Worm (Caenorhabditis elegans): Measurements from ENCODE around the gene scyl-1.

Gene scyl-1

DNA sequence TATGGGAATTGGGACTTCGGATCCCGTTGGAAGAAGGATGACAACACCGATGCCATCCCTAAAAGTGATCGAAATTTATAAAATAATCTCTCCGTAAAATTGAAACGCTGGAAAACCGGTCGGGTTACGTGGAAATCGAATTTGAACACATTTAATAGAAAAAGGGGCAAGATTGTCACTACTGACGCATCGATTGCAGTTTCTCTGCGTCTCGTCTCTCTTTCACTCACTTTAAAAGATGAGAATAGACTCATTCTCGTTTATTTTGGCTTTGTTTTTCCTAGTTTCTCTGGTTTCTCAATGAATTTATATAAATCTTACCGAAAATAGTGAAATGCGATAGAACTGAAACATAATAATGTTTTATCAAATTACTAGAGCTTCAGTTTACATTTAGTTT lies at the start of gene scyl-1:
Gene scyl-1, minus strand, starts transcription at position 56 of the 400 bp plus-strand sequence.
- TF ChIP-seq alr-1 (tag; optimal IDR thresholded peaks at IDR 0.05; ENCODE audit: borderline replicate concordance) (no peak), unc-86 (tag; optimal IDR thresholded peaks at IDR 0.05) (peak; percentile 64), lir-3 (tag; optimal IDR thresholded peaks at IDR 0.05; ENCODE audit: poor library complexity) (peak; percentile 25), tlp-1 (tag; optimal IDR thresholded peaks at IDR 0.05) (no peak), elt-3 (tag; optimal IDR thresholded peaks at IDR 0.05) (peak in 2 of 6 experiments; percentile 48 to 64), ceh-82 (tag; optimal IDR thresholded peaks at IDR 0.05) (peak; percentile 37 to 73 (median 64)), pag-3 (tag; optimal IDR thresholded peaks at IDR 0.05; ENCODE audit: borderline replicate concordance, insufficient read depth) (no peak), grh-1 (GFP tag; IDR thresholded peaks at IDR 0.05) (peak; percentile 83), ets-5 (GFP tag; IDR thresholded peaks at IDR 0.05) (no peak), xbp-1 (tag; optimal IDR thresholded peaks at IDR 0.05) (peak; percentile 78), nhr-71 (tag; optimal IDR thresholded peaks at IDR 0.05) (peak; percentile 91), hlh-17 (GFP tag; optimal IDR thresholded peaks at IDR 0.05; ENCODE audit: borderline replicate concordance) (no peak), ces-1 (GFP tag; optimal IDR thresholded peaks at IDR 0.05) (no peak), irx-1 (tag; optimal IDR thresholded peaks at IDR 0.05) (peak; percentile 39), sptf-1 (tag; optimal IDR thresholded peaks at IDR 0.05) (no peak), mep-1 (tag; optimal IDR thresholded peaks at IDR 0.05) (peak; percentile 76), snu-23 (GFP tag; optimal IDR thresholded peaks at IDR 0.05) (peak; percentile 90), F16B12.6 (tag; optimal IDR thresholded peaks at IDR 0.05) (peak; percentile 27), nhr-237 (tag; optimal IDR thresholded peaks at IDR 0.05) (peak; percentile 27), C16A3.4 (tag; optimal IDR thresholded peaks at IDR 0.05) (peak; percentile 88), unc-98 (GFP tag; IDR thresholded peaks at IDR 0.05) (no peak), skn-1 (tag; optimal IDR thresholded peaks at IDR 0.05) (peak; percentile 71), lin-35 (GFP tag; optimal IDR thresholded peaks at IDR 0.05) (peak; percentile 74 to 88), unc-30 (tag; optimal IDR thresholded peaks at IDR 0.05) (no peak), mab-9 (GFP tag; IDR thresholded peaks at IDR 0.05) (no peak), mdl-1 (tag; optimal IDR thresholded peaks at IDR 0.05) (peak in 1 of 2 experiments; percentile 55), lsy-2 (tag; optimal IDR thresholded peaks at IDR 0.05) (peak; percentile 85 to 90), hlh-4 (tag; optimal IDR thresholded peaks at IDR 0.05) (no peak), C34B4.2 (tag; optimal IDR thresholded peaks at IDR 0.05) (no peak), ztf-11 (tag; optimal IDR thresholded peaks at IDR 0.05) (peak in 1 of 2 experiments; percentile 31), egl-27 (tag; optimal IDR thresholded peaks at IDR 0.05) (no peak), nhr-84 (tag; optimal IDR thresholded peaks at IDR 0.05) (no peak), ceh-88 (GFP tag; IDR thresholded peaks at IDR 0.05) (no peak), dsc-1 (tag; optimal IDR thresholded peaks at IDR 0.05) (peak; percentile 66), fkh-4 (tag; optimal IDR thresholded peaks at IDR 0.05; ENCODE audit: borderline replicate concordance) (no peak), tbx-2 (tag; optimal IDR thresholded peaks at IDR 0.05) (peak; percentile 87), fkh-8 (tag; optimal IDR thresholded peaks at IDR 0.05) (peak; percentile 67), nhr-28 (tag; optimal IDR thresholded peaks at IDR 0.05) (no peak), elt-2 (tag; optimal IDR thresholded peaks at IDR 0.05) (peak; percentile 37), unc-62 (GFP tag; optimal IDR thresholded peaks at IDR 0.05) (no peak), ceh-63 (GFP tag; optimal IDR thresholded peaks at IDR 0.05) (no peak), nhr-76 (tag; optimal IDR thresholded peaks at IDR 0.05) (no peak), ztf-4 (tag; optimal IDR thresholded peaks at IDR 0.05) (peak; percentile 52), pqm-1 (tag; optimal IDR thresholded peaks at IDR 0.05) (no peak), vab-15 (tag; optimal IDR thresholded peaks at IDR 0.05) (no peak), blmp-1 (tag; optimal IDR thresholded peaks at IDR 0.05) (peak; percentile 76), aly-2 (tag; optimal IDR thresholded peaks at IDR 0.05) (peak; percentile 67), sup-37 (GFP tag; optimal IDR thresholded peaks at IDR 0.05) (no peak), egl-13 (tag; optimal IDR thresholded peaks at IDR 0.05) (peak; percentile 35), ama-1 (optimal IDR thresholded peaks at IDR 0.05) (no peak), lin-14 (GFP tag; optimal IDR thresholded peaks at IDR 0.05) (peak; percentile 90), sox-4 (tag; optimal IDR thresholded peaks at IDR 0.05) (no peak), dpl-1 (GFP tag; optimal IDR thresholded peaks at IDR 0.05) (peak; percentile 58 to 91 (median 77))

Measured in whole organism, L1 larva.